In genomic region chrX:11080170-11080728, ce11 we compare ENCODE assay signal across 5 worm cellular contexts.
TF ChIP-seq lines count a peak whose summit lies in the region.

sulp-7 (plus strand) TSS chrX:11080678.

TF ChIP-seq in whole organism, L1 larva, 84 proteins besides CTCF, POLR2A, EP300 and RAD21:
- TF ChIP-seq lin-39 (tag; optimal IDR thresholded peaks at IDR 0.05; lab: Kevin White, UChicago) (no peak), nhr-71 (tag; optimal IDR thresholded peaks at IDR 0.05; lab: Kevin White, UChicago) (peak; percentile 35), zag-1 (tag; optimal IDR thresholded peaks at IDR 0.05; lab: Kevin White, UChicago) (no peak), alr-1 (tag; optimal IDR thresholded peaks at IDR 0.05; lab: Kevin White, UChicago; ENCODE audit: borderline replicate concordance) (no peak), dsc-1 (tag; optimal IDR thresholded peaks at IDR 0.05; lab: Kevin White, UChicago) (no peak), unc-130 (tag; optimal IDR thresholded peaks at IDR 0.05; lab: Kevin White, UChicago) (no peak), nhr-84 (tag; optimal IDR thresholded peaks at IDR 0.05; lab: Kevin White, UChicago) (no peak), elt-2 (tag; optimal IDR thresholded peaks at IDR 0.05; lab: Kevin White, UChicago) (peak; percentile 55), pqm-1 (tag; optimal IDR thresholded peaks at IDR 0.05; lab: Kevin White, UChicago) (no peak), nhr-20 (tag; optimal IDR thresholded peaks at IDR 0.05; lab: Kevin White, UChicago) (peak; percentile 2), isw-1 (GFP tag; IDR thresholded peaks at IDR 0.05; lab: Robert Waterston, UW) (no peak), pax-3 (tag; optimal IDR thresholded peaks at IDR 0.05; lab: Kevin White, UChicago) (no peak), rnt-1 (tag; optimal IDR thresholded peaks at IDR 0.05; lab: Kevin White, UChicago) (peak; percentile 22), C16A3.4 (tag; optimal IDR thresholded peaks at IDR 0.05; lab: Kevin White, UChicago) (no peak), snu-23 (GFP tag; optimal IDR thresholded peaks at IDR 0.05; lab: Kevin White, UChicago) (no peak), dpl-1 (GFP tag; optimal IDR thresholded peaks at IDR 0.05; lab: Kevin White, UChicago) (no peak)

TF ChIP-seq in whole organism, L2 larva, 48 proteins besides CTCF, POLR2A, EP300 and RAD21:
- TF ChIP-seq C34F6.9 (tag; optimal IDR thresholded peaks at IDR 0.05; lab: Kevin White, UChicago) = peak; percentile 15
- TF ChIP-seq crh-2 (tag; optimal IDR thresholded peaks at IDR 0.05; lab: Kevin White, UChicago) = peak; percentile 44
- TF ChIP-seq egl-27 (tag; optimal IDR thresholded peaks at IDR 0.05; lab: Kevin White, UChicago) = no peak
- peak; percentile 43 for TF ChIP-seq nhr-129 (tag; optimal IDR thresholded peaks at IDR 0.05; lab: Kevin White, UChicago)
TF ChIP-seq in whole organism, L2 larva: peak in this region for 3.

TF ChIP-seq in whole organism, L3 larva, 47 proteins besides CTCF, POLR2A, EP300 and RAD21:
- no peak for TF ChIP-seq elt-1 (tag; optimal IDR thresholded peaks at IDR 0.05; lab: Kevin White, UChicago)
- peak; percentile 23 for TF ChIP-seq pha-4 (tag; optimal IDR thresholded peaks at IDR 0.05; lab: Kevin White, UChicago)
- no peak for TF ChIP-seq nhr-77 (tag; optimal IDR thresholded peaks at IDR 0.05; lab: Kevin White, UChicago)
- no peak for TF ChIP-seq zag-1 (tag; optimal IDR thresholded peaks at IDR 0.05; lab: Kevin White, UChicago)
- peak; percentile 19 for TF ChIP-seq nfya-1 (tag; optimal IDR thresholded peaks at IDR 0.05; lab: Kevin White, UChicago; ENCODE audit: insufficient read depth)
- peak; percentile 57 for TF ChIP-seq elt-2 (tag; optimal IDR thresholded peaks at IDR 0.05; lab: Kevin White, UChicago)
- TF ChIP-seq mml-1 (tag; optimal IDR thresholded peaks at IDR 0.05; lab: Kevin White, UChicago) = no peak
- TF ChIP-seq pqm-1 (tag; optimal IDR thresholded peaks at IDR 0.05; lab: Kevin White, UChicago) = peak; percentile 42
- TF ChIP-seq nhr-12 (tag; optimal IDR thresholded peaks at IDR 0.05; lab: Kevin White, UChicago) = no peak

TF ChIP-seq in whole organism, L4 larva, 104 proteins besides CTCF, POLR2A, EP300 and RAD21:
- TF ChIP-seq daf-19 (GFP tag; conservative IDR thresholded peaks at IDR 0.05; lab: Robert Waterston, UW) (no peak), fos-1 (tag; optimal IDR thresholded peaks at IDR 0.05; lab: Kevin White, UChicago) (no peak), mdt-29 (GFP tag; IDR thresholded peaks at IDR 0.05; lab: Robert Waterston, UW) (no peak), mxl-2 (GFP tag; conservative IDR thresholded peaks at IDR 0.05; lab: Robert Waterston, UW) (no peak), Y48G9A.11 (GFP tag; IDR thresholded peaks at IDR 0.05; lab: Robert Waterston, UW) (no peak), ceh-44 (GFP tag; IDR thresholded peaks at IDR 0.05; lab: Robert Waterston, UW) (no peak), saeg-2 (GFP tag; IDR thresholded peaks at IDR 0.05; lab: Robert Waterston, UW) (no peak), nhr-237 (tag; optimal IDR thresholded peaks at IDR 0.05; lab: Kevin White, UChicago) (no peak), pqm-1 (tag; optimal IDR thresholded peaks at IDR 0.05; lab: Kevin White, UChicago) (peak; percentile 33), nhr-28 (tag; optimal IDR thresholded peaks at IDR 0.05; lab: Kevin White, UChicago) (peak; percentile 44), hlh-11 (tag; optimal IDR thresholded peaks at IDR 0.05; lab: Kevin White, UChicago) (peak; percentile 11), daf-16 (GFP tag; optimal IDR thresholded peaks at IDR 0.05; lab: Kevin White, UChicago) (peak in 1 of 2 experiments; percentile 20), daf-16 (tag; optimal IDR thresholded peaks at IDR 0.05; lab: Kevin White, UChicago) (peak; percentile 44), T26A8.4 (GFP tag; IDR thresholded peaks at IDR 0.05; lab: Robert Waterston, UW) (no peak), lin-39 (tag; optimal IDR thresholded peaks at IDR 0.05; lab: Kevin White, UChicago) (no peak), snpc-4 (tag; optimal IDR thresholded peaks at IDR 0.05; lab: Kevin White, UChicago) (no peak), hmg-1.1 (GFP tag; IDR thresholded peaks at IDR 0.05; lab: Robert Waterston, UW) (no peak), zfp-3 (GFP tag; conservative IDR thresholded peaks at IDR 0.05; lab: Robert Waterston, UW) (no peak), nhr-11 (tag; optimal IDR thresholded peaks at IDR 0.05; lab: Kevin White, UChicago) (no peak), ceh-28 (tag; optimal IDR thresholded peaks at IDR 0.05; lab: Kevin White, UChicago) (no peak), lsy-2 (tag; optimal IDR thresholded peaks at IDR 0.05; lab: Kevin White, UChicago) (no peak), dmd-8 (GFP tag; IDR thresholded peaks at IDR 0.05; lab: Robert Waterston, UW) (no peak), vab-7 (GFP tag; IDR thresholded peaks at IDR 0.05; lab: Robert Waterston, UW) (no peak), nhr-42 (GFP tag; IDR thresholded peaks at IDR 0.05; lab: Robert Waterston, UW) (no peak), ceh-32 (tag; optimal IDR thresholded peaks at IDR 0.05; lab: Kevin White, UChicago; ENCODE audit: poor library complexity) (no peak), egl-43 (GFP tag; IDR thresholded peaks at IDR 0.05; lab: Robert Waterston, UW) (no peak), fkh-10 (GFP tag; optimal IDR thresholded peaks at IDR 0.05; lab: Kevin White, UChicago) (no peak), tag-97 (GFP tag; IDR thresholded peaks at IDR 0.05; lab: Robert Waterston, UW) (no peak), hlh-30 (tag; optimal IDR thresholded peaks at IDR 0.05; lab: Kevin White, UChicago; ENCODE audit: insufficient read depth) (peak; percentile 65), nhr-76 (tag; optimal IDR thresholded peaks at IDR 0.05; lab: Kevin White, UChicago) (no peak), mxl-3 (GFP tag; optimal IDR thresholded peaks at IDR 0.05; lab: Kevin White, UChicago) (peak; percentile 9), lin-38 (GFP tag; IDR thresholded peaks at IDR 0.05; lab: Robert Waterston, UW) (no peak)

TF ChIP-seq in whole organism, young adult, 124 proteins besides CTCF, POLR2A, EP300 and RAD21:
- no peak for TF ChIP-seq ccch-3 (GFP tag; optimal IDR thresholded peaks at IDR 0.05; lab: Kevin White, UChicago)
- peak; percentile 35 for TF ChIP-seq nhr-80 (tag; optimal IDR thresholded peaks at IDR 0.05; lab: Kevin White, UChicago)
